Worm (Caenorhabditis elegans) whole organism, L1 larva: ENCODE measurements around the gene Y58A7A.3.

ENCODE experiments used
- C16A3.4 ChIP-seq: fragments of 150-350 bp; optimal IDR thresholded peaks from 2 replicates; lab custom pipeline; 2014; ENCODE audit warnings: missing biosample characterization, missing genetic modification characterization
- F16B12.6 ChIP-seq: fragments of 150-350 bp; optimal IDR thresholded peaks from 2 replicates; lab custom pipeline; 2014; ENCODE audit warnings: missing biosample characterization, missing genetic modification characterization
- alr-1 ChIP-seq: fragments of 200-800 bp; sonication (Bioruptor generic); optimal IDR thresholded peaks from 2 replicates; lab custom pipeline; 2018; ENCODE audit warnings: borderline replicate concordance, mild to moderate bottlenecking, missing genetic modification characterization, missing compliant biosample characterization
- aly-2 ChIP-seq: fragments of 150-350 bp; optimal IDR thresholded peaks from 2 replicates; lab custom pipeline; 2014; ENCODE audit warnings: missing biosample characterization, missing genetic modification characterization
- ama-1 ChIP-seq: fragments of 150-350 bp; optimal IDR thresholded peaks from 2 replicates; lab custom pipeline; 2014
- blmp-1 ChIP-seq: fragments of 150-350 bp; optimal IDR thresholded peaks from 2 replicates; lab custom pipeline; 2014; ENCODE audit warnings: missing biosample characterization, missing genetic modification characterization
- ceh-63 ChIP-seq: fragments of 200-800 bp; sonication (Bioruptor generic); optimal IDR thresholded peaks from 2 replicates; lab custom pipeline; 2018; ENCODE audit warnings: mild to moderate bottlenecking, missing genetic modification characterization, missing compliant biosample characterization
- ceh-8 ChIP-seq: fragments of 200-800 bp; sonication (Bioruptor generic); optimal IDR thresholded peaks from 2 replicates; lab custom pipeline; 2018; ENCODE audit warnings: mild to moderate bottlenecking, missing genetic modification characterization, moderate library complexity, missing compliant biosample characterization
- ceh-88 ChIP-seq: fragments of 200-800 bp; sonication (Bioruptor generic); IDR thresholded peaks from 2 replicates; pipeline ENCODE4 v1.3.6; 2022; ENCODE audit warnings: missing genetic modification characterization, missing compliant biosample characterization
- dpl-1 ChIP-seq, 3 experiments: fragments of 150-350 bp in 2 of 3; sonication (generic microtip) in 1 of 3; optimal IDR thresholded peaks; 2 replicates each; lab custom pipeline; 2014 to 2017; ENCODE audit warnings: missing biosample characterization in 3 of 3, missing genetic modification characterization in 3 of 3, missing genetic modification reagents in 3 of 3
- efl-1 ChIP-seq, 4 experiments: fragments of 150-350 bp; optimal IDR thresholded peaks in 3 of 4; peaks in 1 of 4; 1 replicate in 1 of 4; 2 replicates in 3 of 4; lab custom pipeline; 2014; ENCODE audit warnings: missing biosample characterization in 2 of 4, missing genetic modification characterization in 2 of 4, missing genetic modification reagents in 2 of 4
- efl-3 ChIP-seq: fragments of 200-800 bp; sonication (Bioruptor generic); optimal IDR thresholded peaks from 2 replicates; lab custom pipeline; 2018; ENCODE audit warnings: mild to moderate bottlenecking, missing genetic modification characterization, missing compliant biosample characterization
- elt-3 ChIP-seq, 6 experiments: fragments of 150-350 bp in 1 of 6; sonication (generic microtip); optimal IDR thresholded peaks; 2 replicates each; lab custom pipeline; 2017 to 2018; ENCODE audit warnings: missing biosample characterization in 6 of 6, missing genetic modification characterization in 6 of 6, inconsistent platforms in 1 of 6
- ets-5 ChIP-seq: fragments of 200-800 bp; sonication (Bioruptor generic); IDR thresholded peaks from 2 replicates; pipeline ENCODE4 v1.3.6; 2022; ENCODE audit warnings: missing genetic modification characterization, missing compliant biosample characterization
- fkh-4 ChIP-seq: sonication (generic microtip); optimal IDR thresholded peaks from 2 replicates; lab custom pipeline; 2016; ENCODE audit warnings: missing compliant biosample characterization, missing genetic modification characterization, borderline replicate concordance
- fkh-8 ChIP-seq: sonication (generic microtip); optimal IDR thresholded peaks from 2 replicates; lab custom pipeline; 2016; ENCODE audit warnings: mild to moderate bottlenecking, missing genetic modification characterization, missing compliant biosample characterization
- hlh-4 ChIP-seq: sonication (generic microtip); optimal IDR thresholded peaks from 2 replicates; lab custom pipeline; 2016; ENCODE audit warnings: mild to moderate bottlenecking, missing genetic modification characterization, missing compliant biosample characterization
- hpl-2 ChIP-seq: fragments of 150-350 bp; optimal IDR thresholded peaks from 2 replicates; lab custom pipeline; 2014; ENCODE audit warnings: missing biosample characterization, missing genetic modification reagents, missing genetic modification characterization
- irx-1 ChIP-seq: sonication (generic microtip); optimal IDR thresholded peaks from 2 replicates; lab custom pipeline; 2016; ENCODE audit warnings: missing genetic modification characterization, missing compliant biosample characterization
- isw-1 ChIP-seq: fragments of 200-800 bp; sonication (Bioruptor generic); IDR thresholded peaks from 2 replicates; pipeline ENCODE4 v1.3.6; 2022; ENCODE audit warnings: missing genetic modification characterization, missing compliant biosample characterization
- jun-1 ChIP-seq: fragments of 150-350 bp; optimal IDR thresholded peaks from 2 replicates; lab custom pipeline; 2014; ENCODE audit warnings: missing biosample characterization, missing genetic modification reagents, missing genetic modification characterization
- lin-15B ChIP-seq: fragments of 150-350 bp; sonication (generic microtip); optimal IDR thresholded peaks from 3 replicates; lab custom pipeline; 2014; ENCODE audit warnings: missing biosample characterization, missing genetic modification characterization
- lin-39 ChIP-seq: fragments of 150-350 bp; optimal IDR thresholded peaks from 2 replicates; lab custom pipeline; 2014; ENCODE audit warnings: missing biosample characterization, missing genetic modification reagents, missing genetic modification characterization
- lir-3 ChIP-seq: sonication (generic microtip); optimal IDR thresholded peaks from 2 replicates; lab custom pipeline; 2016; ENCODE audit warnings: mild to moderate bottlenecking, missing genetic modification characterization, moderate library complexity, missing compliant biosample characterization; ENCODE audit not compliant: poor library complexity
- mep-1 ChIP-seq: fragments of 150-350 bp; optimal IDR thresholded peaks from 2 replicates; lab custom pipeline; 2014; ENCODE audit warnings: missing biosample characterization, missing genetic modification characterization
- nhr-11 ChIP-seq: fragments of 150-350 bp; optimal IDR thresholded peaks from 2 replicates; lab custom pipeline; 2014; ENCODE audit warnings: missing biosample characterization, missing genetic modification characterization
- nhr-12 ChIP-seq: sonication (generic microtip); optimal IDR thresholded peaks from 2 replicates; lab custom pipeline; 2017; ENCODE audit warnings: missing biosample characterization, missing genetic modification characterization
- nhr-19 ChIP-seq: fragments of 200-800 bp; sonication (Bioruptor generic); conservative IDR thresholded peaks from 2 replicates; pipeline ENCODE4 v1.3.6; 2022; ENCODE audit warnings: missing genetic modification characterization, missing compliant biosample characterization
- nhr-20 ChIP-seq: sonication (generic microtip); optimal IDR thresholded peaks from 2 replicates; lab custom pipeline; 2016; ENCODE audit warnings: mild to moderate bottlenecking, missing genetic modification characterization, missing compliant biosample characterization
- nhr-237 ChIP-seq: fragments of 150-350 bp; optimal IDR thresholded peaks from 2 replicates; lab custom pipeline; 2014; ENCODE audit warnings: missing biosample characterization, missing genetic modification characterization
- nhr-47 ChIP-seq: sonication (generic microtip); optimal IDR thresholded peaks from 2 replicates; lab custom pipeline; 2016; ENCODE audit warnings: mild to moderate bottlenecking, missing genetic modification characterization, moderate library complexity, missing compliant biosample characterization
- nhr-71 ChIP-seq: sonication (generic microtip); optimal IDR thresholded peaks from 2 replicates; lab custom pipeline; 2016; ENCODE audit warnings: mild to moderate bottlenecking, missing genetic modification characterization, moderate library complexity, missing compliant biosample characterization
- nhr-76 ChIP-seq: sonication (generic microtip); optimal IDR thresholded peaks from 2 replicates; lab custom pipeline; 2017; ENCODE audit warnings: missing biosample characterization, missing genetic modification characterization
- nhr-84 ChIP-seq: sonication (generic microtip); optimal IDR thresholded peaks from 2 replicates; lab custom pipeline; 2017; ENCODE audit warnings: missing biosample characterization, missing genetic modification characterization
- nhr-85 ChIP-seq: sonication (generic microtip); peaks from one replicate; lab custom pipeline; 2016; ENCODE audit warnings: missing genetic modification characterization, inconsistent platforms, missing compliant biosample characterization
- pqm-1 ChIP-seq: sonication (generic microtip); optimal IDR thresholded peaks from 3 replicates; lab custom pipeline; 2017; ENCODE audit warnings: missing biosample characterization, missing genetic modification characterization
- skn-1 ChIP-seq: fragments of 150-350 bp; optimal IDR thresholded peaks from 2 replicates; lab custom pipeline; 2014; ENCODE audit warnings: missing biosample characterization, missing genetic modification characterization
- snpc-4 ChIP-seq: fragments of 150-350 bp; optimal IDR thresholded peaks from 2 replicates; lab custom pipeline; 2014; ENCODE audit warnings: missing biosample characterization, missing genetic modification characterization
- snu-23 ChIP-seq: sonication (generic microtip); optimal IDR thresholded peaks from 2 replicates; lab custom pipeline; 2016; ENCODE audit warnings: missing genetic modification characterization, missing compliant biosample characterization
- sox-4 ChIP-seq: sonication (generic microtip); optimal IDR thresholded peaks from 2 replicates; lab custom pipeline; 2016; ENCODE audit warnings: missing genetic modification characterization, missing compliant biosample characterization
- sptf-1 ChIP-seq: fragments of 150-350 bp; optimal IDR thresholded peaks from 2 replicates; lab custom pipeline; 2014; ENCODE audit warnings: missing biosample characterization, missing genetic modification characterization
- sup-37 ChIP-seq: fragments of 200-800 bp; sonication (Bioruptor generic); optimal IDR thresholded peaks from 2 replicates; lab custom pipeline; 2018; ENCODE audit warnings: mild to moderate bottlenecking, missing genetic modification characterization, missing compliant biosample characterization
- swsn-7 ChIP-seq: sonication (generic microtip); optimal IDR thresholded peaks from 2 replicates; lab custom pipeline; 2016; ENCODE audit warnings: missing genetic modification characterization, missing compliant biosample characterization
- tbx-2 ChIP-seq: sonication (generic microtip); optimal IDR thresholded peaks from 2 replicates; lab custom pipeline; 2016; ENCODE audit warnings: missing genetic modification characterization, missing compliant biosample characterization
- unc-30 ChIP-seq: sonication (generic microtip); optimal IDR thresholded peaks from 2 replicates; lab custom pipeline; 2017; ENCODE audit warnings: missing biosample characterization, missing genetic modification characterization
- unc-62 ChIP-seq: fragments of 150-350 bp; optimal IDR thresholded peaks from 2 replicates; lab custom pipeline; 2014; ENCODE audit warnings: missing biosample characterization, missing genetic modification reagents, missing genetic modification characterization
- unc-86 ChIP-seq: sonication (generic microtip); optimal IDR thresholded peaks from 2 replicates; lab custom pipeline; 2016; ENCODE audit warnings: missing genetic modification characterization, missing compliant biosample characterization
- unc-98 ChIP-seq: fragments of 200-800 bp; sonication (Bioruptor generic); IDR thresholded peaks from 2 replicates; pipeline ENCODE4 v1.3.6; 2022; ENCODE audit warnings: missing genetic modification characterization, missing compliant biosample characterization
- vab-15 ChIP-seq: sonication (generic microtip); optimal IDR thresholded peaks from 2 replicates; lab custom pipeline; 2017; ENCODE audit warnings: missing genotype, mild to moderate bottlenecking, missing genetic modification characterization, missing compliant biosample characterization
- xbp-1 ChIP-seq: sonication (generic microtip); optimal IDR thresholded peaks from 2 replicates; lab custom pipeline; 2016; ENCODE audit warnings: missing genetic modification characterization, missing compliant biosample characterization
- zag-1 ChIP-seq: fragments of 150-350 bp; optimal IDR thresholded peaks from 2 replicates; lab custom pipeline; 2014; ENCODE audit warnings: missing biosample characterization, missing genetic modification characterization
- zip-4 ChIP-seq: fragments of 200-800 bp; sonication (Bioruptor generic); optimal IDR thresholded peaks from 2 replicates; lab custom pipeline; 2018; ENCODE audit warnings: mild to moderate bottlenecking, missing genetic modification characterization, moderate library complexity, missing compliant biosample characterization
- ztf-11 ChIP-seq, 2 experiments: sonication (generic microtip); optimal IDR thresholded peaks; 2 replicates each; lab custom pipeline; 2016 to 2017; ENCODE audit warnings: missing genetic modification characterization in 2 of 2, missing biosample characterization in 1 of 2, missing compliant biosample characterization in 1 of 2
- ztf-4 ChIP-seq: fragments of 150-350 bp; optimal IDR thresholded peaks from 2 replicates; lab custom pipeline; 2014; ENCODE audit warnings: missing biosample characterization, missing genetic modification characterization

Gene Y58A7A.3

DNA sequence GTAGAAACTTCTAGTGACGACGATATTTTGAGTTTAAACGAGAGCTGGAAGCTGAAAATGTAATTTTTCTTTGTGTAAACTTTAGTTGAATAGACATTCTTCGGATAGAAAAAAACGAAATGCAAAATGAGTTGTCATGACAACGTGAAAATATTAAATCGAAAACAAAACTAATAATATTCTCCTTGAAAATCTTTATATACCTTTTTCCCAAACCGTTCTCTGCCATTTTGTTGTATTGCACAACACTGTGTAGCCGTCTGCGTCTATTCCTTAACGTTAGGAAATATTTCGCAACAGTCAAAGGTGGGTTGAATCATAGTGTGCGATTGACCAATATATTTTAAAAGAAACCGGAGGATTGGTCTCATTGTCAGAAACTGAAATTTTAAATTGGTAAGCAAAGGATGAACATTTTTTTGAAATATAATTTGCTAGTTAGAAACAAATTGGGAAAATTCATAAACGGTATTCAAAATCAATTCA lies at the start of gene Y58A7A.3:
Gene Y58A7A.3 (minus strand): TSS at position 51 of the 486 bp plus-strand sequence.
- TF ChIP-seq dpl-1 (GFP tag; optimal IDR thresholded peaks at IDR 0.05; lab: Kevin White, UChicago): peak in 2 of 3 experiments; percentile 21 to 24
- no peak for TF ChIP-seq fkh-8
- peak; percentile 22 for TF ChIP-seq nhr-11
- peak; percentile 37 for TF ChIP-seq C16A3.4 (tag; lab: Kevin White, UChicago)
- no peak for TF ChIP-seq vab-15 (tag; lab: Kevin White, UChicago)
- no peak for TF ChIP-seq efl-3 (GFP tag; lab: Kevin White, UChicago)
- peak in 2 of 6 experiments; percentile 57 to 60 for TF ChIP-seq elt-3 (tag; optimal IDR thresholded peaks at IDR 0.05; lab: Kevin White, UChicago)
- TF ChIP-seq sptf-1 (tag; lab: Kevin White, UChicago): no peak
- peak; percentile 31 for TF ChIP-seq nhr-47 (tag; lab: Kevin White, UChicago)
- no peak for TF ChIP-seq tbx-2 (tag; lab: Kevin White, UChicago)
- no peak for TF ChIP-seq unc-30 (tag; lab: Kevin White, UChicago)
- peak; percentile 63 for TF ChIP-seq nhr-71 (tag; lab: Kevin White, UChicago)
- no peak for TF ChIP-seq aly-2 (tag; lab: Kevin White, UChicago)
- peak; percentile 64 for TF ChIP-seq hpl-2 (GFP tag; lab: Kevin White, UChicago)
- TF ChIP-seq nhr-19 (GFP tag; lab: Robert Waterston, UW): peak; percentile 19; the same call in 1 of the 2 replicates
- TF ChIP-seq ztf-4: no peak
- peak; percentile 93 for TF ChIP-seq skn-1
- no peak for TF ChIP-seq nhr-76 (tag; lab: Kevin White, UChicago)
- no peak for TF ChIP-seq ceh-63 (GFP tag; lab: Kevin White, UChicago)
- no peak for TF ChIP-seq lin-15B (tag; lab: Kevin White, UChicago)
- TF ChIP-seq unc-86: no peak
- TF ChIP-seq snpc-4 (tag; lab: Kevin White, UChicago): no peak
- TF ChIP-seq swsn-7 (tag; lab: Kevin White, UChicago): peak; percentile 31
- TF ChIP-seq snu-23 (GFP tag; lab: Kevin White, UChicago): peak; percentile 49
- no peak for TF ChIP-seq unc-98 (GFP tag; lab: Robert Waterston, UW)
- TF ChIP-seq pqm-1 (tag; lab: Kevin White, UChicago): no peak
- TF ChIP-seq irx-1 (tag; lab: Kevin White, UChicago): peak; percentile 31
- TF ChIP-seq ceh-88: no peak
- no peak for TF ChIP-seq alr-1 (tag; lab: Kevin White, UChicago)
- TF ChIP-seq lir-3: no peak
- no peak for TF ChIP-seq ztf-11 (tag; optimal IDR thresholded peaks at IDR 0.05; lab: Kevin White, UChicago)
- TF ChIP-seq jun-1 (tag; lab: Kevin White, UChicago): peak; percentile 35
- no peak for TF ChIP-seq lin-39 (tag; lab: Kevin White, UChicago)
- TF ChIP-seq zip-4 (GFP tag; lab: Kevin White, UChicago): peak; percentile 96
- no peak for TF ChIP-seq hlh-4
- TF ChIP-seq sup-37 (GFP tag; lab: Kevin White, UChicago): no peak
- TF ChIP-seq efl-1 (optimal IDR thresholded peaks at IDR 0.05; lab: Kevin White, UChicago): peak; percentile 36 to 60
- TF ChIP-seq efl-1 (GFP tag; optimal IDR thresholded peaks at IDR 0.05 in 1 of 2; lab: Kevin White, UChicago): peak in 1 of 2 experiments; percentile 39
- TF ChIP-seq ceh-8: no peak
- TF ChIP-seq nhr-84 (tag; lab: Kevin White, UChicago): no peak
- peak; percentile 41 for TF ChIP-seq blmp-1 (tag; lab: Kevin White, UChicago)
- TF ChIP-seq nhr-237 (tag; lab: Kevin White, UChicago): peak; percentile 61
- TF ChIP-seq xbp-1 (tag; lab: Kevin White, UChicago): no peak
- peak; percentile 35; the same call in 1 of the 2 replicates for TF ChIP-seq isw-1
- no peak for TF ChIP-seq zag-1 (tag; lab: Kevin White, UChicago)
- no peak for TF ChIP-seq ama-1 (lab: Kevin White, UChicago)
- TF ChIP-seq nhr-20 (tag; lab: Kevin White, UChicago): peak; percentile 11
- TF ChIP-seq unc-62: no peak
- peak; percentile 20 for TF ChIP-seq mep-1
- TF ChIP-seq fkh-4 (tag; lab: Kevin White, UChicago): no peak
- no peak for TF ChIP-seq sox-4 (tag; lab: Kevin White, UChicago)
- peak; percentile 52 for TF ChIP-seq nhr-85 (tag; lab: Kevin White, UChicago)
- TF ChIP-seq F16B12.6 (tag; lab: Kevin White, UChicago): peak; percentile 20
- no peak for TF ChIP-seq ets-5 (GFP tag; lab: Robert Waterston, UW)
- TF ChIP-seq nhr-12 (tag; lab: Kevin White, UChicago): no peak
